Worm (Caenorhabditis elegans): Measurements from ENCODE around the gene sptl-1.

- TF ChIP-seq nhr-6 (tag; optimal IDR thresholded peaks at IDR 0.05) (no peak), pha-4 (GFP tag; IDR thresholded peaks at IDR 0.05) (peak; percentile 35; the same call in 1 of the 2 replicates), pha-4 (tag; optimal IDR thresholded peaks at IDR 0.05) (no peak), ztf-11 (tag; optimal IDR thresholded peaks at IDR 0.05) (no peak), aly-2 (tag; optimal IDR thresholded peaks at IDR 0.05) (no peak), lin-13 (GFP tag; optimal IDR thresholded peaks at IDR 0.05) (no peak), fkh-10 (GFP tag; optimal IDR thresholded peaks at IDR 0.05) (no peak), zfp-2 (tag; optimal IDR thresholded peaks at IDR 0.05) (no peak)
Observed at ce11 chrII:41914-42313, 9.5 kb upstream of the sptl-1 start, which contains the start of gene F23F1.10.

Measured in whole organism, L4 larva.